Fruit fly (Drosophila melanogaster): ENCODE results near the gene CG18273.

The CG18273 gene

DNA sequence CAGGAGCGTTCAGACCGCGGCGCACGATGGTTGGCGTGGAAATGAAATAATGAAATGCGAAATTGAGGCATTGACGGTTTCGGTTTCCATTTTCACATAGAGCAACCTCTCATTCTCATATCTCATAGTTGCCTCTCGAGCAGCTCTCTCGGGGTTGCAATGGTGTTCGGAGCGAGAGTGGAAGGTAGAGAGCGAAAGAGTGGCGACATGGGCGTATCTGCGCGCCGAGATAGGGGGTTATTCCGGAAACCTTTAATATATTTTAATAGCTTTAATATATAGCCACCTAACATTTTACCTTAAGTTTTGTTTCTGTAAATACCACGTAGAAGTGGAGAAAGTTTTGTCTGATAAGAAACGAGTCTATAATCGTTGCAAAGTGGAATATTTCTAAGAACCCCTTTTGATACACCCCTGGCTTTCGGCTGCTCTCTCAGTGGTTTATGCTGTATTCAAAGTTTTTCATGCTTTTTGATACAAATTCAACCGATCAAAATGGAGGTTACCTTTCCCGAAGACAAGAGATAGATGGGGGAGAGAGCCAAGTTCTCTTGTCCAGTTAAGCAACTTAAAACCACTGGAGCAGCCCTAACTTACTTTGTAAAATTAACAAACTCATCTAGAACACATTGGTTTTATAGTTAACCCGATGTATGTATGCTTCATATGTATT, 35.9 kb upstream of the CG18273 start, which contains the start of gene elav:
TSS of gene elav (minus strand) at position 48 of the 673 bp plus-strand sequence.
- peak; percentile 98 for TF ChIP-seq CG14655 (GFP tag; optimal IDR thresholded peaks at IDR 0.05)
- TF ChIP-seq Snoo (tag; optimal IDR thresholded peaks at IDR 0.05), result peak; percentile 98
- TF ChIP-seq fd96Ca (GFP tag; IDR thresholded peaks at IDR 0.05), result peak; percentile 98
- TF ChIP-seq Ets98B (GFP tag; IDR thresholded peaks at IDR 0.05), result peak; percentile 98
- TF ChIP-seq Pif1A (GFP tag; optimal IDR thresholded peaks at IDR 0.05), result peak; percentile 98
- TF ChIP-seq CG34367 (tag; optimal IDR thresholded peaks at IDR 0.05), result peak; percentile 95
- TF ChIP-seq CG15710 (tag; optimal IDR thresholded peaks at IDR 0.05), result peak; percentile 98
- TF ChIP-seq CG17806 (tag; optimal IDR thresholded peaks at IDR 0.05), result peak; percentile 96
- peak; percentile 93 for TF ChIP-seq gl (tag; optimal IDR thresholded peaks at IDR 0.05)
- peak; percentile 98 for TF ChIP-seq CG8159 (tag; optimal IDR thresholded peaks at IDR 0.05)
- TF ChIP-seq CG10348 (GFP tag; IDR thresholded peaks at IDR 0.05), result peak; percentile 90
- peak; percentile 98 for TF ChIP-seq CG12605 (GFP tag; IDR thresholded peaks at IDR 0.05)
- TF ChIP-seq CG13204 (GFP tag; optimal IDR thresholded peaks at IDR 0.05), result peak; percentile 94
- TF ChIP-seq Pif1B (GFP tag; optimal IDR thresholded peaks at IDR 0.05), result peak; percentile 97
- peak; percentile 85 for TF ChIP-seq rn (GFP tag; IDR thresholded peaks at IDR 0.05)
- TF ChIP-seq CG9948 (tag; optimal IDR thresholded peaks at IDR 0.05), result peak; percentile 97
- TF ChIP-seq EcR (GFP tag; optimal IDR thresholded peaks at IDR 0.05), result peak; percentile 47
- peak; percentile 98 for TF ChIP-seq CG32121 (GFP tag; IDR thresholded peaks at IDR 0.05)
- TF ChIP-seq CG4496 (GFP tag; IDR thresholded peaks at IDR 0.05), result peak; percentile 98
- TF ChIP-seq D1 (tag; optimal IDR thresholded peaks at IDR 0.05), result peak; percentile 92
- peak; percentile 98 for TF ChIP-seq CG8301 (tag; optimal IDR thresholded peaks at IDR 0.05)

DNA sequence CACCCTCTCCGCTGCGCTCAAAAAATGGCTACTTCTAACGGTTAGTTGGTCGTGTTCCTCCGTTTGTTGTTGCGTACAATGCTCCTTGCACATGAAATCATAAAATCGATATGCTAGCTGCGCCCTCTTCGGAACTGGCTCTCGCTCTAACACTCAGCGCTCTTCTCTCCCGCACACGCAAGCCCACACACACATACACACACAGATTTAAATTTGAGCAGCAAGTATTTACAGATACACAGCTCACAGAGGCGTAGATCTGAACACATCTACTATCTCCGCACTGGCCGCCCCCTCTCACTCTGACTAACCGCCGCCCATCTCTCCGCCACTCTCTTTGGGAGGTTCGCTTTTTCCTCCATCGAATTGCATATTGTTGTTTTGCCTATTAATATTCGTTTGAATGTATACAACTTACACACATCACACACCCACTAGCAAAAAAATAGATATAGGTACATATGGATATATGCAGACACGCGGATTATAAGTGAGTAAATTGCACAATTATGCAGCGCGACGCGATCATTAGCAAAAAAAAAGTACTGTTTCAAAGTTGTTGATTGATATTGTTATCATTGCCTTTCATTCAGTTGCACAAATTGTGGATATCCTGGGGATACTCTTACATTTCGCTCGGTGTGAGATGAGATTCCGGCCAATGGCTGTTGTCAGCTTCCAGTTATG, 35.1 kb upstream of the CG18273 start:
- TF ChIP-seq Pif1A (GFP tag; optimal IDR thresholded peaks at IDR 0.05) (peak; percentile 69), gl (tag; optimal IDR thresholded peaks at IDR 0.05) (peak; percentile 24), CG32121 (GFP tag; IDR thresholded peaks at IDR 0.05) (peak; percentile 85), rn (GFP tag; IDR thresholded peaks at IDR 0.05) (no peak), CG12605 (GFP tag; IDR thresholded peaks at IDR 0.05) (peak; percentile 66; the same call in 1 of the 2 replicates), CG34367 (tag; optimal IDR thresholded peaks at IDR 0.05) (peak; percentile 54), D1 (tag; optimal IDR thresholded peaks at IDR 0.05) (no peak), CG13204 (GFP tag; optimal IDR thresholded peaks at IDR 0.05) (peak; percentile 56), CG15710 (tag; optimal IDR thresholded peaks at IDR 0.05) (peak; percentile 35), EcR (GFP tag; optimal IDR thresholded peaks at IDR 0.05) (peak; percentile 49), CG8159 (tag; optimal IDR thresholded peaks at IDR 0.05) (peak; percentile 45), CG17806 (tag; optimal IDR thresholded peaks at IDR 0.05) (peak; percentile 19), Ets98B (GFP tag; IDR thresholded peaks at IDR 0.05) (peak; percentile 92), CG10348 (GFP tag; IDR thresholded peaks at IDR 0.05) (peak; percentile 30; the same call in 1 of the 2 replicates), Snoo (tag; optimal IDR thresholded peaks at IDR 0.05) (peak; percentile 63), CG4496 (GFP tag; IDR thresholded peaks at IDR 0.05) (peak; percentile 87), Pif1B (GFP tag; optimal IDR thresholded peaks at IDR 0.05) (peak; percentile 48), CG14655 (GFP tag; optimal IDR thresholded peaks at IDR 0.05) (peak; percentile 58), CG9948 (tag; optimal IDR thresholded peaks at IDR 0.05) (peak; percentile 27), CG8301 (tag; optimal IDR thresholded peaks at IDR 0.05) (peak; percentile 23), fd96Ca (GFP tag; IDR thresholded peaks at IDR 0.05) (peak; percentile 88)

DNA sequence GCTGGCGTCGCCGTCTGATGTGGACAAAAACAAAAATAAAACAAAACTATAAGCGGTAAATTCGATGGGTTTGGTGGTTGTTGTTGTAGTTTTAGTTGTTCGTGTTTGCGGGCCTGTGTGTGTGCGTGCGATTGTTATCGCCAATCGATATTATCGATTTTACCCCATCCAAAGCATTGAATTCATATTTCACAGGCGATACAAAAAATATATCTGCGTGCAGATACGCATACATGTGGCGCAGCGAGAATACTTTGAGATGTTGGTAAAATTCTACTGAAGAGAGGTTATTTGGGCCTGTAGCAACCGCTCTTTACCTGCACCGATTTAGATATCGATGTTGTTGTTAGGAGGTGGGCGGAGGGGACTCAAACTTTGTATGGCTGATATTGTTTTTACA, 34.3 kb upstream of the CG18273 start:
- TF ChIP-seq CG10348 (GFP tag; IDR thresholded peaks at IDR 0.05) (no peak), CG17806 (tag; optimal IDR thresholded peaks at IDR 0.05) (no peak)

DNA sequence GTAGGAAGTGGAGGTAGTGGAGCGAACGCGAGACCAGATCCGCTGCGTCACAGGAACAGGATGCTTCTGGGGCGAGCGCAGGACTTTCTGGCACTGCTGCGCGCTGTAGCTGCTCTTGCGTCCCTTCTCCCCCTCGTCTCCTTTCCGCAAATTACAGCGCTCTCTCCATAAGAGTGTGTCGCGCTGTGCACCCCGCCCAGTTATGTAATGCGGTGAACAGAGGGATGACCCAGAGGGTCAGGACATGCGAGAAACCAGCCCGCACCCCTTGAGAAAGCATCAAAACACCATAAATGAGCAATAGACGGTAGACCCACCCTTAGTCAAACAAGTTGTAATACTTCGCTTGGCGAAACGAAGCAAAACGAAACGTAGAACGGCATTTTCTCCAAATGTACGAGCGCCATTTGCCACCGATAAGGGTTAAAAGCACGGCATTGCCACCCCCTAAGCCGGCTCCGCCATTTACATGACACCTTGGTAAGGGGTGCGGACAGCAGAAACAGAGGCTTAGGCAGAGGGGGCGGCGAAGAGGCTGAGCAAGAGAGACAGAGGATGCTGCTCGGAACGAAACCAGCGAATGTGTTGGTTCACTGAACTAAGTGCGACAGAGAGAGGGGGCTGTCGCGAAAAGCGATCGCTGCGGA, 33.0 kb upstream of the CG18273 start:
- no peak for TF ChIP-seq rn (GFP tag; IDR thresholded peaks at IDR 0.05)
- TF ChIP-seq EcR (GFP tag; optimal IDR thresholded peaks at IDR 0.05), result peak; percentile 33

DNA sequence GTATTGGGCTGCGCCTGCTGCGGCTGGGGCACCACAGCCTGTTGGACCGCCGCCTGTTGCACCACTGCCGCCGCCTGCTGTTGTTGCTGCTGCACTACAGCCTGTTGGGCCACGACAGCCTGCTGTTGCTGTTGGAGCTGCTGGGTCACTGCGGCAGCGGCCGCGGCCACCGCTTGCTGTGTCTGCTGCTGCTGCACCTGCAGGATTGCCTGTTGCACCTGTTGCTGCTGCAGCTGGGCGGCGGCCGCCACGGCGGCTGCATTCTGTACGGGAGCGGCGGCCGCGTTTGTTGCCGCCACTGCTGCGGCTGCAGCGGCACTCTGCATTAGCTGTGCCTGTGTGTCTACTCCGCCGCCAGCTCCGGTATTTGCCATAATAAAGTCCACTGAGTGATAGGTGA, 31.5 kb upstream of the CG18273 start:
- TF ChIP-seq CG34367 (tag; optimal IDR thresholded peaks at IDR 0.05), result no peak
- TF ChIP-seq rn (GFP tag; IDR thresholded peaks at IDR 0.05), result no peak
- no peak for TF ChIP-seq CG13204 (GFP tag; optimal IDR thresholded peaks at IDR 0.05)
- no peak for TF ChIP-seq CG32121 (GFP tag; IDR thresholded peaks at IDR 0.05)
- TF ChIP-seq CG12605 (GFP tag; IDR thresholded peaks at IDR 0.05), result no peak

DNA sequence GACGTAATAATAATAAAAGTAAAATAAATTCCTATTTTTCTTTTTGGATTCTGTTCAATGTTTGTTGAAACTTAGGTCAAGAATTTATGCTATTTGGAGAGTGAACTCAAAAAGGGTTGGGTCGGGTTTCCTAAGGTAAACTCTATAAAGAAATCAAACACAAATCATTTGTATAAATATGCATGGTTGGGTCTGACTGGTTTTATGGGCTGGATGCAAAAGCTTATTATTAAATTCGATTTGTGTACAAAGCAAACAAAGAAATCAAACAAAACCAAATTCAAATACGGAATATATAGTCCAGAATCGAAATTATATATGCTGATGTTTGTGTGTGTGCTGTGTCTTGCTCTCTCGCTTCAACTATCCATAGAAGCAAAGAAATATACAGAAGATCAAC, 28.3 kb upstream of the CG18273 start:
- no peak for TF ChIP-seq rn (GFP tag; IDR thresholded peaks at IDR 0.05)
- TF ChIP-seq CG9948 (tag; optimal IDR thresholded peaks at IDR 0.05), result no peak
- TF ChIP-seq Pif1B (GFP tag; optimal IDR thresholded peaks at IDR 0.05), result no peak

Measured in whole organism, pupa.